Worm (Caenorhabditis elegans) whole organism, young adult: ENCODE data around the gene Y62E10A.19.

ENCODE experiments used
- B0336.3 ChIP-seq: fragments of 200-800 bp; sonication (Bioruptor generic); IDR thresholded peaks from 2 replicates; pipeline ENCODE4 v1.3.6; 2022; ENCODE audit warnings: missing genetic modification characterization, missing compliant biosample characterization
- D2030.7 ChIP-seq: fragments of 200-800 bp; sonication (Bioruptor generic); IDR thresholded peaks from 2 replicates; pipeline ENCODE4 v1.3.6; 2022; ENCODE audit warnings: missing genetic modification reagents, missing genetic modification characterization, missing compliant biosample characterization
- F23B12.7 ChIP-seq: sonication (generic microtip); optimal IDR thresholded peaks from 2 replicates; lab custom pipeline; 2017; ENCODE audit warnings: missing genetic modification characterization, mild to moderate bottlenecking, missing compliant biosample characterization, antibody characterized with exemption, moderate library complexity; ENCODE audit not compliant: insufficient read depth
- F37B4.10 ChIP-seq: fragments of 200-800 bp; sonication (Bioruptor generic); IDR thresholded peaks from 2 replicates; pipeline ENCODE4 v1.3.6; 2022; ENCODE audit warnings: missing genetic modification characterization, missing compliant biosample characterization
- F55B11.4 ChIP-seq: sonication (generic microtip); optimal IDR thresholded peaks from 2 replicates; lab custom pipeline; 2016; ENCODE audit warnings: missing compliant biosample characterization, missing genetic modification characterization, borderline replicate concordance; ENCODE audit not compliant: insufficient read depth
- Y53F4B.3 ChIP-seq: fragments of 200-800 bp; sonication (Bioruptor generic); IDR thresholded peaks from 2 replicates; pipeline ENCODE4 v1.3.6; 2022; ENCODE audit warnings: missing genetic modification reagents, missing genetic modification characterization, missing compliant biosample characterization
- attf-5 ChIP-seq: fragments of 200-800 bp; sonication (Bioruptor generic); optimal IDR thresholded peaks from 2 replicates; lab custom pipeline; 2018; ENCODE audit warnings: mild to moderate bottlenecking, missing genetic modification characterization, missing compliant biosample characterization
- attf-6 ChIP-seq: fragments of 200-800 bp; sonication (Bioruptor generic); IDR thresholded peaks from 2 replicates; pipeline ENCODE4 v1.3.6; 2022; ENCODE audit warnings: missing genetic modification reagents, missing genetic modification characterization, missing compliant biosample characterization
- bed-2 ChIP-seq: fragments of 200-800 bp; sonication (Bioruptor generic); IDR thresholded peaks from 2 replicates; pipeline ENCODE4 v1.3.6; 2022; ENCODE audit warnings: missing genetic modification reagents, missing genetic modification characterization, missing compliant biosample characterization
- ccch-3 ChIP-seq: fragments of 200-800 bp; sonication (Bioruptor generic); optimal IDR thresholded peaks from 2 replicates; lab custom pipeline; 2018; ENCODE audit warnings: mild to moderate bottlenecking, missing genetic modification characterization, missing compliant biosample characterization
- cebp-2 ChIP-seq: fragments of 200-800 bp; sonication (Bioruptor generic); IDR thresholded peaks from 2 replicates; pipeline ENCODE4 v1.3.6; 2022; ENCODE audit warnings: missing genetic modification characterization, missing compliant biosample characterization
- ceh-27 ChIP-seq: fragments of 200-800 bp; sonication (Bioruptor generic); optimal IDR thresholded peaks from 2 replicates; lab custom pipeline; 2018; ENCODE audit warnings: mild to moderate bottlenecking, missing genetic modification characterization, moderate library complexity, missing compliant biosample characterization
- ceh-40 ChIP-seq: fragments of 200-800 bp; sonication (Bioruptor generic); IDR thresholded peaks from 2 replicates; pipeline ENCODE4 v1.3.6; 2022; ENCODE audit warnings: missing genetic modification characterization, missing compliant biosample characterization
- ceh-58 ChIP-seq: fragments of 200-800 bp; sonication (Bioruptor generic); IDR thresholded peaks from 2 replicates; pipeline ENCODE4 v1.3.6; 2022; ENCODE audit warnings: missing genetic modification characterization, missing compliant biosample characterization
- ceh-79 ChIP-seq: sonication (generic microtip); optimal IDR thresholded peaks from 2 replicates; lab custom pipeline; 2017; ENCODE audit warnings: mild to moderate bottlenecking, missing genetic modification characterization, missing compliant biosample characterization
- ekl-4 ChIP-seq: fragments of 200-800 bp; sonication (Bioruptor generic); IDR thresholded peaks from 2 replicates; pipeline ENCODE4 v1.3.6; 2022; ENCODE audit warnings: missing genetic modification reagents, missing genetic modification characterization, missing compliant biosample characterization
- him-1 ChIP-seq: sonication (generic microtip); optimal IDR thresholded peaks from 2 replicates; lab custom pipeline; 2016; ENCODE audit warnings: missing genotype, missing genetic modification reagents, missing genetic modification characterization, missing compliant biosample characterization
- hlh-12 ChIP-seq: sonication (generic microtip); optimal IDR thresholded peaks from 2 replicates; lab custom pipeline; 2016; ENCODE audit warnings: missing genetic modification characterization, missing compliant biosample characterization
- hlh-26 ChIP-seq: fragments of 200-800 bp; sonication (Bioruptor generic); conservative IDR thresholded peaks from 2 replicates; pipeline ENCODE4 v1.3.6; 2022; ENCODE audit warnings: missing genetic modification reagents, missing genetic modification characterization, missing compliant biosample characterization
- hmg-1.2 ChIP-seq: fragments of 200-800 bp; sonication (Bioruptor generic); IDR thresholded peaks from 2 replicates; pipeline ENCODE4 v1.3.6; 2022; ENCODE audit warnings: missing genetic modification reagents, missing genetic modification characterization, missing compliant biosample characterization
- lag-1 ChIP-seq: fragments of 200-800 bp; sonication (Bioruptor generic); IDR thresholded peaks from 2 replicates; pipeline ENCODE4 v1.3.6; 2022; ENCODE audit warnings: missing genetic modification reagents, missing genetic modification characterization, missing compliant biosample characterization
- lin-26 ChIP-seq: fragments of 200-800 bp; sonication (Bioruptor generic); IDR thresholded peaks from 2 replicates; pipeline ENCODE4 v1.3.6; 2022; ENCODE audit warnings: missing genetic modification reagents, missing genetic modification characterization, missing compliant biosample characterization
- lin-35 ChIP-seq, 3 experiments: fragments of 150-350 bp in 2 of 3; sonication (generic microtip) in 1 of 3; optimal IDR thresholded peaks; 2 replicates each; lab custom pipeline; 2014 to 2018; ENCODE audit warnings: missing biosample characterization in 3 of 3, missing genetic modification characterization in 3 of 3, missing genetic modification reagents in 3 of 3
- lin-54 ChIP-seq: fragments of 200-800 bp; sonication (Bioruptor generic); optimal IDR thresholded peaks from 2 replicates; lab custom pipeline; 2018; ENCODE audit warnings: mild to moderate bottlenecking, missing genetic modification characterization, missing compliant biosample characterization
- lsl-1 ChIP-seq: fragments of 200-800 bp; sonication (Bioruptor generic); optimal IDR thresholded peaks from 2 replicates; lab custom pipeline; 2018; ENCODE audit warnings: mild to moderate bottlenecking, missing genetic modification characterization, moderate library complexity, missing compliant biosample characterization
- lsy-27 ChIP-seq: sonication (generic microtip); optimal IDR thresholded peaks from 2 replicates; lab custom pipeline; 2017; ENCODE audit warnings: missing genetic modification characterization, mild to moderate bottlenecking, missing compliant biosample characterization, antibody characterized with exemption, missing genotype, borderline replicate concordance; ENCODE audit not compliant: insufficient read depth
- madf-10 ChIP-seq: sonication (generic microtip); optimal IDR thresholded peaks from 2 replicates; lab custom pipeline; 2016; ENCODE audit warnings: mild to moderate bottlenecking, missing genetic modification characterization, missing compliant biosample characterization
- madf-3 ChIP-seq: fragments of 200-800 bp; sonication (Bioruptor generic); IDR thresholded peaks from 2 replicates; pipeline ENCODE4 v1.3.6; 2022; ENCODE audit warnings: missing genetic modification reagents, missing genetic modification characterization, missing compliant biosample characterization
- mes-4 ChIP-seq: sonication (generic microtip); optimal IDR thresholded peaks from 2 replicates; lab custom pipeline; 2016; ENCODE audit warnings: missing genotype, missing genetic modification characterization, missing compliant biosample characterization
- nfyb-1 ChIP-seq: fragments of 200-800 bp; sonication (Bioruptor generic); IDR thresholded peaks from 2 replicates; pipeline ENCODE4 v1.3.6; 2022; ENCODE audit warnings: missing genetic modification reagents, missing genetic modification characterization, missing compliant biosample characterization
- nhr-120 ChIP-seq: fragments of 200-800 bp; sonication (Bioruptor generic); IDR thresholded peaks from 2 replicates; pipeline ENCODE4 v1.3.6; 2022; ENCODE audit warnings: missing genetic modification characterization, missing compliant biosample characterization
- nhr-179 ChIP-seq: sonication (generic microtip); optimal IDR thresholded peaks from 2 replicates; lab custom pipeline; 2016; ENCODE audit warnings: mild to moderate bottlenecking, missing genetic modification characterization, missing compliant biosample characterization
- nhr-27 ChIP-seq: fragments of 200-800 bp; sonication (Bioruptor generic); optimal IDR thresholded peaks from 2 replicates; lab custom pipeline; 2018; ENCODE audit warnings: mild to moderate bottlenecking, missing genetic modification characterization, moderate library complexity, missing compliant biosample characterization
- nhr-90 ChIP-seq: sonication (generic microtip); optimal IDR thresholded peaks from 2 replicates; lab custom pipeline; 2016; ENCODE audit warnings: missing genotype, mild to moderate bottlenecking, missing genetic modification characterization, missing compliant biosample characterization
- rec-8 ChIP-seq, 2 experiments: sonication (generic microtip); optimal IDR thresholded peaks; 2 replicates each; lab custom pipeline; 2016; ENCODE audit warnings: mild to moderate bottlenecking in 2 of 2, missing genetic modification characterization in 2 of 2, missing genetic modification reagents in 2 of 2, missing genotype in 2 of 2, missing biosample characterization in 1 of 2, missing compliant biosample characterization in 1 of 2, moderate library complexity in 1 of 2
- rpc-1 ChIP-seq, 2 experiments: fragments of 150-350 bp in 1 of 2; sonication (generic microtip) in 1 of 2; optimal IDR thresholded peaks; 2 replicates each; lab custom pipeline; 2014 to 2018; ENCODE audit warnings: missing biosample characterization in 1 of 2, missing genetic modification characterization in 1 of 2, missing genetic modification reagents in 1 of 2, missing genotype in 1 of 2
- snpc-1.1 ChIP-seq: sonication (generic microtip); optimal IDR thresholded peaks from 2 replicates; lab custom pipeline; 2017; ENCODE audit warnings: missing genetic modification characterization, mild to moderate bottlenecking, missing compliant biosample characterization, antibody characterized with exemption, moderate library complexity, missing genotype, missing genetic modification reagents; ENCODE audit not compliant: insufficient read depth
- snpc-3.4 ChIP-seq: sonication (generic microtip); optimal IDR thresholded peaks from 2 replicates; lab custom pipeline; 2017; ENCODE audit warnings: missing genetic modification characterization, mild to moderate bottlenecking, missing compliant biosample characterization, antibody characterized with exemption, moderate library complexity, missing genotype, missing genetic modification reagents
- tbp1 ChIP-seq: fragments of 200-800 bp; sonication (Bioruptor generic); optimal IDR thresholded peaks from 2 replicates; lab custom pipeline; 2018; ENCODE audit warnings: mild to moderate bottlenecking, missing genetic modification characterization, missing compliant biosample characterization
- tbx-9 ChIP-seq: sonication (generic microtip); optimal IDR thresholded peaks from 2 replicates; lab custom pipeline; 2016; ENCODE audit warnings: borderline replicate concordance, missing genetic modification characterization, inconsistent platforms, missing compliant biosample characterization
- unc-130 ChIP-seq: sonication (generic microtip); optimal IDR thresholded peaks from 2 replicates; lab custom pipeline; 2016; ENCODE audit warnings: missing genetic modification reagents, missing genetic modification characterization, missing compliant biosample characterization
- ztf-18 ChIP-seq: sonication (generic microtip); optimal IDR thresholded peaks from 2 replicates; lab custom pipeline; 2016; ENCODE audit warnings: missing genotype, mild to moderate bottlenecking, missing genetic modification characterization, missing compliant biosample characterization

Y62E10A.19 gene

DNA sequence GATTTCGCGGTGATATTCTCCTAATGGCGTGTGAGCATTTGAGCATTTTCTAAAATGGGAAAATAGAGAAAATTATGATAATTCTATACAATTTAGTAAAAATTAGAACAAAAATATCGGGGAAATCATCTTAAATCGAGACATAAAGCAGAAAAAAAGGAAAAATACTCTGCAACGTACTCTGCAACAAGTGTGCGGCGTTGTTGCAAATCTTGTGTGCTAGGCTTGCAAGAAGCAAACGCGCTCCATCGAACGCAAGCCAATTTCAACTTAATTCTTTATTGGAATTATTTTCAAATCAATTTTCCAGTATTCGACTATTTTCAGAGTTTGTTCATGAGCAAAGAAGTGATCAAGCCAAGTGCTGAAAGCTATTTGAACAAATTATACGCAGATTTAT lies 22.1 kb downstream of the Y62E10A.19 start, which contains the start of the genes Y62E10A.20, Y62E10A.23 and mdt-9 (continued):
- TF ChIP-seq nhr-90 (tag; lab: Kevin White, UChicago) (no peak), snpc-1.1 (peak; percentile 61), ceh-58 (GFP tag; lab: Robert Waterston, UW) (no peak), hlh-12 (tag; lab: Kevin White, UChicago) (no peak), lsl-1 (GFP tag; lab: Kevin White, UChicago) (peak; percentile 41), lin-54 (GFP tag; lab: Kevin White, UChicago) (peak; percentile 29), F23B12.7 (tag; lab: Kevin White, UChicago) (peak; percentile 41), mes-4 (no peak), bed-2 (GFP tag; lab: Robert Waterston, UW) (no peak), hlh-26 (GFP tag; lab: Robert Waterston, UW) (no peak), tbx-9 (no peak), nhr-27 (tag; lab: Kevin White, UChicago) (no peak), Y53F4B.3 (GFP tag; lab: Robert Waterston, UW) (no peak), cebp-2 (no peak), attf-5 (GFP tag; lab: Kevin White, UChicago) (peak; percentile 74), rpc-1 (optimal IDR thresholded peaks at IDR 0.05; lab: Kevin White, UChicago) (peak; percentile 39), rpc-1 (tag; optimal IDR thresholded peaks at IDR 0.05; lab: Kevin White, UChicago) (no peak), D2030.7 (peak; percentile 40), ccch-3 (GFP tag; lab: Kevin White, UChicago) (no peak), lin-35 (GFP tag; optimal IDR thresholded peaks at IDR 0.05; lab: Kevin White, UChicago) (peak in 1 of 3 experiments; percentile 73), rec-8 (tag; optimal IDR thresholded peaks at IDR 0.05; lab: Kevin White, UChicago) (no peak), nhr-120 (no peak), ceh-40 (no peak), nfyb-1 (GFP tag; lab: Robert Waterston, UW) (no peak), ceh-79 (tag; lab: Kevin White, UChicago) (no peak), madf-10 (tag; lab: Kevin White, UChicago) (no peak), lsy-27 (tag; lab: Kevin White, UChicago) (no peak), snpc-3.4 (tag; lab: Kevin White, UChicago) (peak; percentile 3), ekl-4 (GFP tag; lab: Robert Waterston, UW) (no peak), ceh-27 (peak; percentile 25), attf-6 (GFP tag; lab: Robert Waterston, UW) (peak; percentile 46; the same call in 1 of the 2 replicates), B0336.3 (no peak), tbp1 (GFP tag; lab: Kevin White, UChicago) (peak; percentile 42), ztf-18 (peak; percentile 39), F37B4.10 (GFP tag; lab: Robert Waterston, UW) (no peak), hmg-1.2 (GFP tag; lab: Robert Waterston, UW) (no peak), unc-130 (GFP tag; lab: Kevin White, UChicago) (peak; percentile 50), lin-26 (GFP tag; lab: Robert Waterston, UW) (no peak), nhr-179 (tag; lab: Kevin White, UChicago) (no peak), him-1 (tag; lab: Kevin White, UChicago) (no peak), lag-1 (no peak), F55B11.4 (tag; lab: Kevin White, UChicago) (no peak), madf-3 (0 out of 2 replicates have a peak, but pooled peaks have one; percentile 43)
